Worm (Caenorhabditis elegans) whole organism, L3 larva: ENCODE measurements around the gene col-126.

ENCODE experiments used
- ceh-9 ChIP-seq: sonication (generic microtip); optimal IDR thresholded peaks from 2 replicates; lab custom pipeline; 2018; ENCODE audit warnings: missing biosample characterization, missing genetic modification characterization
- fkh-10 ChIP-seq: sonication (generic microtip); optimal IDR thresholded peaks from 2 replicates; lab custom pipeline; 2017; ENCODE audit warnings: missing biosample characterization, missing genetic modification reagents, missing genetic modification characterization
- mdl-1 ChIP-seq: fragments of 150-350 bp; optimal IDR thresholded peaks from 2 replicates; lab custom pipeline; 2014; ENCODE audit warnings: missing biosample characterization, missing genetic modification characterization

ce11 chrIV:11296787-11297186, 33.6 kb downstream of the col-126 start, which contains the start of gene mttu-1:
- TF ChIP-seq fkh-10 (GFP tag; lab: Kevin White, UChicago) = no peak
- TF ChIP-seq mdl-1 = no peak
- TF ChIP-seq ceh-9 (tag; lab: Kevin White, UChicago) = no peak
